Fruit fly (Drosophila melanogaster) whole organism, wandering third instar larva: Measurements from ENCODE around the gene CG3108.

Experiments
- Abd-B ChIP-seq: fragments of >200 bp; optimal IDR thresholded peaks from 2 replicates; lab custom pipeline; 2017; ENCODE audit warnings: missing biosample characterization, missing genetic modification characterization
- CG32264 ChIP-seq: fragments of 200-800 bp; sonication (Bioruptor generic); optimal IDR thresholded peaks from 2 replicates; lab custom pipeline; 2016; ENCODE audit warnings: missing biosample characterization, missing genetic modification characterization
- CG9705 ChIP-seq: fragments of 200-800 bp; sonication (Bioruptor generic); optimal IDR thresholded peaks from 2 replicates; lab custom pipeline; 2018; ENCODE audit warnings: missing biosample characterization, mild to moderate bottlenecking, missing genetic modification characterization
- CrebA ChIP-seq: fragments of 200-800 bp; sonication (Bioruptor generic); optimal IDR thresholded peaks from 2 replicates; lab custom pipeline; 2016; ENCODE audit warnings: missing biosample characterization, mild to moderate bottlenecking, missing genetic modification characterization, borderline replicate concordance
- Dfd ChIP-seq: fragments of >200 bp; optimal IDR thresholded peaks from 2 replicates; lab custom pipeline; 2017; ENCODE audit warnings: missing biosample characterization, missing genetic modification characterization
- Dif ChIP-seq: fragments of 200-275, 200-300 bp; sonication (Bioruptor generic); optimal IDR thresholded peaks from 2 replicates; lab custom pipeline; 2018; ENCODE audit warnings: missing biosample characterization, missing genetic modification characterization; ENCODE audit not compliant: partially characterized antibody
- GATAd ChIP-seq: sonication (Bioruptor generic); optimal IDR thresholded peaks from 2 replicates; lab custom pipeline; 2016; ENCODE audit warnings: missing biosample characterization, missing genetic modification characterization
- HLH106 ChIP-seq: fragments of 200-800 bp; optimal IDR thresholded peaks from 3 replicates; lab custom pipeline; 2019; ENCODE audit warnings: missing biosample characterization, mild to moderate bottlenecking, missing genetic modification characterization, moderate library complexity
- Hnf4 ChIP-seq: fragments of 200-800 bp; sonication (Bioruptor generic); optimal IDR thresholded peaks from 2 replicates; lab custom pipeline; 2016; ENCODE audit warnings: missing biosample characterization, mild to moderate bottlenecking, missing genetic modification characterization
- Hr78 ChIP-seq: fragments of >200 bp; optimal IDR thresholded peaks from 2 replicates; lab custom pipeline; 2017; ENCODE audit warnings: missing biosample characterization, missing genetic modification characterization
- Hr83 ChIP-seq: fragments of 200-300 bp; sonication (Bioruptor generic); optimal IDR thresholded peaks from 2 replicates; lab custom pipeline; 2016; ENCODE audit warnings: missing biosample characterization, mild to moderate bottlenecking, missing genetic modification characterization, moderate library complexity; ENCODE audit not compliant: poor library complexity, severe bottlenecking
- Jra ChIP-seq: sonication (Bioruptor generic); optimal IDR thresholded peaks from 2 replicates; lab custom pipeline; 2016; ENCODE audit warnings: missing biosample characterization, missing genetic modification characterization
- Mio ChIP-seq: sonication (Bioruptor generic); optimal IDR thresholded peaks from 2 replicates; lab custom pipeline; 2016; ENCODE audit warnings: missing biosample characterization, missing genetic modification characterization
- Myc ChIP-seq: fragments of >200 bp; optimal IDR thresholded peaks from 2 replicates; lab custom pipeline; 2017
- N ChIP-seq: fragments of >200 bp; optimal IDR thresholded peaks from 2 replicates; lab custom pipeline; 2018; ENCODE audit warnings: missing biosample characterization, missing external identifiers, missing genetic modification characterization
- OdsH ChIP-seq: fragments of 200-800 bp; sonication (Bioruptor generic); optimal IDR thresholded peaks from 2 replicates; lab custom pipeline; 2016; ENCODE audit warnings: missing biosample characterization, mild to moderate bottlenecking, missing genetic modification characterization
- Rel ChIP-seq, 2 experiments: fragments of 200-800 bp; sonication (Bioruptor generic) in 1 of 2; optimal IDR thresholded peaks; 2 replicates in 1 of 2; 3 replicates in 1 of 2; lab custom pipeline; 2016 to 2019; ENCODE audit warnings: mild to moderate bottlenecking in 2 of 2, missing biosample characterization in 2 of 2, missing genetic modification characterization in 2 of 2, moderate library complexity in 1 of 2
- Sp1 ChIP-seq: fragments of 200-800 bp; sonication (Bioruptor generic); optimal IDR thresholded peaks from 3 replicates; lab custom pipeline; 2019; ENCODE audit warnings: missing biosample characterization, mild to moderate bottlenecking, missing genetic modification characterization, moderate library complexity
- Vsx2 ChIP-seq: fragments of 200-300, 225-300 bp; sonication (Bioruptor generic); optimal IDR thresholded peaks from 2 replicates; lab custom pipeline; 2018; ENCODE audit warnings: missing biosample characterization, missing genetic modification characterization; ENCODE audit not compliant: partially characterized antibody
- br ChIP-seq: fragments of 200-800 bp; sonication (Bioruptor generic); optimal IDR thresholded peaks from 2 replicates; lab custom pipeline; 2016; ENCODE audit warnings: missing biosample characterization, missing genetic modification characterization
- brk ChIP-seq: fragments of 200-800 bp; sonication (Bioruptor generic); optimal IDR thresholded peaks from 2 replicates; lab custom pipeline; 2016; ENCODE audit warnings: missing biosample characterization, mild to moderate bottlenecking, missing genetic modification characterization
- dl ChIP-seq, 2 experiments: fragments of 175-275, 200-275 bp in 1 of 2; fragments of 200-275 bp in 1 of 2; sonication (Bioruptor generic); optimal IDR thresholded peaks; lab custom pipeline; 2018; ENCODE audit warnings: mild to moderate bottlenecking in 2 of 2, missing biosample characterization in 2 of 2, missing genetic modification characterization in 2 of 2, moderate library complexity in 2 of 2; ENCODE audit not compliant: partially characterized antibody in 2 of 2, insufficient read depth in 1 of 2
- dmrt93B ChIP-seq: fragments of 200-800 bp; sonication (Bioruptor generic); optimal IDR thresholded peaks from 2 replicates; lab custom pipeline; 2018; ENCODE audit warnings: missing biosample characterization, mild to moderate bottlenecking, missing genetic modification characterization
- dsf ChIP-seq: sonication (Bioruptor generic); optimal IDR thresholded peaks from 2 replicates; lab custom pipeline; 2016; ENCODE audit warnings: missing biosample characterization, missing genetic modification characterization, borderline replicate concordance
- ey ChIP-seq: fragments of 200-800 bp; sonication (Bioruptor generic); optimal IDR thresholded peaks from 2 replicates; lab custom pipeline; 2016; ENCODE audit warnings: missing biosample characterization, missing genetic modification characterization
- foxo ChIP-seq, 2 experiments: fragments of 200-800 bp; sonication (Bioruptor generic); optimal IDR thresholded peaks; 2 replicates in 1 of 2; 3 replicates in 1 of 2; lab custom pipeline; 2016 to 2017; ENCODE audit warnings: missing biosample characterization in 2 of 2, missing genetic modification characterization in 2 of 2
- fru ChIP-seq: fragments of 200-800 bp; sonication (Bioruptor generic); optimal IDR thresholded peaks from 3 replicates; lab custom pipeline; 2016; ENCODE audit warnings: missing biosample characterization, mild to moderate bottlenecking, missing genetic modification characterization
- h ChIP-seq: fragments of 200-800 bp; sonication (Bioruptor generic); optimal IDR thresholded peaks from 3 replicates; lab custom pipeline; 2016; ENCODE audit warnings: missing biosample characterization, mild to moderate bottlenecking, missing genetic modification characterization
- jim ChIP-seq: fragments of 175-275, 200-325 bp; sonication (Bioruptor generic); optimal IDR thresholded peaks from 2 replicates; lab custom pipeline; 2016; ENCODE audit warnings: missing biosample characterization, mild to moderate bottlenecking, missing genetic modification characterization
- lola ChIP-seq: fragments of >200 bp; optimal IDR thresholded peaks from 2 replicates; lab custom pipeline; 2017; ENCODE audit warnings: missing biosample characterization, missing genetic modification characterization
- pan ChIP-seq: fragments of >200 bp; optimal IDR thresholded peaks from 2 replicates; lab custom pipeline; 2017
- psq ChIP-seq: fragments of 200-800 bp; sonication (Bioruptor generic); optimal IDR thresholded peaks from 3 replicates; lab custom pipeline; 2017; ENCODE audit warnings: missing biosample characterization, mild to moderate bottlenecking, missing genetic modification characterization, moderate library complexity
- rgr ChIP-seq: fragments of 200-800 bp; sonication (Bioruptor generic); optimal IDR thresholded peaks from 3 replicates; lab custom pipeline; 2016; ENCODE audit warnings: missing biosample characterization, mild to moderate bottlenecking, missing genetic modification characterization
- sage ChIP-seq: fragments of 200-800 bp; sonication (Bioruptor generic); optimal IDR thresholded peaks from 2 replicates; lab custom pipeline; 2016; ENCODE audit warnings: missing biosample characterization, mild to moderate bottlenecking, missing genetic modification characterization
- sv ChIP-seq: fragments of 200-800 bp; sonication (Bioruptor generic); optimal IDR thresholded peaks from 3 replicates; lab custom pipeline; 2016; ENCODE audit warnings: missing biosample characterization, missing genetic modification characterization
- tai ChIP-seq: sonication (Bioruptor generic); optimal IDR thresholded peaks from 2 replicates; lab custom pipeline; 2016; ENCODE audit warnings: missing biosample characterization, missing genetic modification characterization
- usp ChIP-seq: fragments of >200 bp; optimal IDR thresholded peaks from 2 replicates; lab custom pipeline; 2017; ENCODE audit warnings: missing biosample characterization, missing genetic modification characterization
- woc ChIP-seq: sonication (Bioruptor generic); optimal IDR thresholded peaks from 2 replicates; lab custom pipeline; 2016; ENCODE audit warnings: missing biosample characterization, mild to moderate bottlenecking, missing genetic modification characterization

Gene CG3108

DNA sequence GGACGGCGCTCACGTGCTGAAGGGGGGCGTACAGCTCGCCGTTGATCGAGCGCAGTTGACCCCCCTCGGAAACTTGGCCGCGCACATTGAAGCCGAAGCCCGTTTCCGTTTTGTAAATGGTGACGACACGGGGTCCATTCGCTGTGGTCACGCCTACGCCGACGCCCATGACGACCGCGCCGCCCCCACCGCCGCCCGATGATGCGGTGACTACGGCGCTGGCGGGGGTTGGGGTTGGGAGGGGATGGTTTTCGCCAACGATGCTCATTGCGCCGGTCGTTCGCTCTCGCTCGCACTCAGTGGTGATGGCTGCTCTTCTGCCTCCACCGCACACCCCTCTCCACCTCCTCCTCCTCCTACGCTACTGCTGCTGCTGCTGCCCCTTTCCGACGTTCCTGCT, 44.3 kb downstream of the CG3108 start:
- TF ChIP-seq Sp1 (GFP tag; lab: Kevin White, UChicago) (no peak), rgr (GFP tag; lab: Kevin White, UChicago) (peak; percentile 8), dsf (no peak), lola (GFP tag; lab: Kevin White, UChicago) (no peak), foxo (GFP tag; optimal IDR thresholded peaks at IDR 0.05; lab: Kevin White, UChicago) (peak in 1 of 2 experiments; percentile 55), Jra (no peak), N (GFP tag; lab: Kevin White, UChicago) (no peak), Hr83 (GFP tag; lab: Kevin White, UChicago) (no peak), psq (GFP tag; lab: Kevin White, UChicago) (no peak), usp (GFP tag; lab: Kevin White, UChicago) (no peak), dl (GFP tag; optimal IDR thresholded peaks at IDR 0.05; lab: Kevin White, UChicago; ENCODE audit: insufficient read depth in 1 of 2, partially characterized antibody in 2 of 2) (no peak), CG32264 (no peak), HLH106 (tag; lab: Kevin White, UChicago) (peak; percentile 19), fru (GFP tag; lab: Kevin White, UChicago) (no peak), CrebA (GFP tag; lab: Kevin White, UChicago) (no peak), br (peak; percentile 14), jim (no peak), Myc (lab: Kevin White, UChicago) (no peak), sv (GFP tag; lab: Kevin White, UChicago) (no peak), OdsH (GFP tag; lab: Kevin White, UChicago) (no peak), sage (GFP tag; lab: Kevin White, UChicago) (no peak), ey (GFP tag; lab: Kevin White, UChicago) (peak; percentile 4), pan (lab: Kevin White, UChicago) (no peak), h (GFP tag; lab: Kevin White, UChicago) (no peak), GATAd (GFP tag; lab: Kevin White, UChicago) (no peak), dmrt93B (GFP tag; lab: Kevin White, UChicago) (peak; percentile 10), Mio (GFP tag; lab: Kevin White, UChicago) (no peak), Rel (GFP tag; optimal IDR thresholded peaks at IDR 0.05; lab: Kevin White, UChicago) (no peak), Rel (tag; optimal IDR thresholded peaks at IDR 0.05; lab: Kevin White, UChicago) (no peak), woc (GFP tag; lab: Kevin White, UChicago) (no peak), Dif (no peak), tai (GFP tag; lab: Kevin White, UChicago) (no peak), Dfd (GFP tag; lab: Kevin White, UChicago) (no peak), CG9705 (GFP tag; lab: Kevin White, UChicago) (no peak), Hnf4 (GFP tag; lab: Kevin White, UChicago) (no peak), Hr78 (GFP tag; lab: Kevin White, UChicago) (no peak), brk (no peak), Vsx2 (no peak), Abd-B (GFP tag; lab: Kevin White, UChicago) (no peak)

DNA sequence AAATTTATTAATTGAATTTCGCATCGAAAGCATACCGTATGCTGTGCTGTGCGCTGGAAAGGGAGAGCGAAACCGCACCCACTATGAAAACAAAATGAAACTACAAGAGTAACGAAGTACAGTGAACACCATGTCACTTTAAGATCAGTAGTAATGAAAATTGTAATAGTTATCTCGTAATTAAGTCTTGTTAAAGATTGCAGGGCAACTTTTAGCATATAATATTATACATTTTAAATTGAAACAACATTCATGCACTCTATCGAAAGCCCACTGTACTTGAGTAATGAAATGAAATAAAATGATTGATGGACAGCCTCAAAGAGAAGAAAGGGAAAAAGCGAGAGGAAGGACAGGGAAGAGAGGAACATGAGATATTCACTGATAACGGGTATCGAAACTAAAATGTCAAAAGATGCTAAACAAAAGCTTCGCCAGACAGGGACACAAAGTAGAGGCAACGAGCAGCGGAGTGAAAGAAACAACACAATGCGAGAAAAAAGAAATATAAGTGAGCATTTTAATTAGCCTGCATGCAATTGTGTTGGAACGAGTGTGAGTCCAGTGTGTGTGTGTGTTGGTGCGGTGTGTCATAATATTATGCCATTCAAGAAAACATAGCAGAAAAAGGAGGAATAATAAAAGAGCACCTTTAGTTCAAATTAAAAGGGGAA, 46.0 kb downstream of the CG3108 start:
- TF ChIP-seq usp (GFP tag; lab: Kevin White, UChicago) = no peak
- no peak for TF ChIP-seq Myc (lab: Kevin White, UChicago)
- peak; percentile 29 for TF ChIP-seq CG9705 (GFP tag; lab: Kevin White, UChicago)
- peak; percentile 93 for TF ChIP-seq rgr (GFP tag; lab: Kevin White, UChicago)
- TF ChIP-seq dsf = peak; percentile 18
- peak; percentile 69 for TF ChIP-seq brk
- no peak for TF ChIP-seq Dif
- no peak for TF ChIP-seq dl (GFP tag; optimal IDR thresholded peaks at IDR 0.05; lab: Kevin White, UChicago; ENCODE audit: insufficient read depth in 1 of 2, partially characterized antibody in 2 of 2)
- TF ChIP-seq Jra = peak; percentile 67
- TF ChIP-seq h (GFP tag; lab: Kevin White, UChicago) = peak; percentile 91
- peak; percentile 86 for TF ChIP-seq HLH106 (tag; lab: Kevin White, UChicago)
- no peak for TF ChIP-seq N (GFP tag; lab: Kevin White, UChicago)
- peak; percentile 48 for TF ChIP-seq CG32264
- no peak for TF ChIP-seq Abd-B (GFP tag; lab: Kevin White, UChicago)
- TF ChIP-seq Vsx2 = peak; percentile 82
- no peak for TF ChIP-seq jim
- peak; percentile 54 to 94 for TF ChIP-seq foxo (GFP tag; optimal IDR thresholded peaks at IDR 0.05; lab: Kevin White, UChicago)
- TF ChIP-seq Sp1 (GFP tag; lab: Kevin White, UChicago) = peak; percentile 85
- no peak for TF ChIP-seq pan (lab: Kevin White, UChicago)
- TF ChIP-seq OdsH (GFP tag; lab: Kevin White, UChicago) = peak; percentile 85
- no peak for TF ChIP-seq GATAd (GFP tag; lab: Kevin White, UChicago)
- peak; percentile 47 for TF ChIP-seq sv (GFP tag; lab: Kevin White, UChicago)
- peak; percentile 89 for TF ChIP-seq Hnf4 (GFP tag; lab: Kevin White, UChicago)
- no peak for TF ChIP-seq tai (GFP tag; lab: Kevin White, UChicago)
- TF ChIP-seq Dfd (GFP tag; lab: Kevin White, UChicago) = no peak
- TF ChIP-seq woc (GFP tag; lab: Kevin White, UChicago) = peak; percentile 70
- TF ChIP-seq psq (GFP tag; lab: Kevin White, UChicago) = peak; percentile 88
- no peak for TF ChIP-seq CrebA (GFP tag; lab: Kevin White, UChicago)
- no peak for TF ChIP-seq Mio (GFP tag; lab: Kevin White, UChicago)
- TF ChIP-seq sage (GFP tag; lab: Kevin White, UChicago) = peak; percentile 43
- peak; percentile 66 for TF ChIP-seq dmrt93B (GFP tag; lab: Kevin White, UChicago)
- TF ChIP-seq ey (GFP tag; lab: Kevin White, UChicago) = peak; percentile 88
- peak; percentile 88 for TF ChIP-seq br
- no peak for TF ChIP-seq Rel (GFP tag; optimal IDR thresholded peaks at IDR 0.05; lab: Kevin White, UChicago)
- TF ChIP-seq Rel (tag; optimal IDR thresholded peaks at IDR 0.05; lab: Kevin White, UChicago) = peak; percentile 16
- TF ChIP-seq Hr78 (GFP tag; lab: Kevin White, UChicago) = no peak
- peak; percentile 52 for TF ChIP-seq Hr83 (GFP tag; lab: Kevin White, UChicago)
- TF ChIP-seq fru (GFP tag; lab: Kevin White, UChicago) = peak; percentile 91
- no peak for TF ChIP-seq lola (GFP tag; lab: Kevin White, UChicago)
